Fruit fly (Drosophila melanogaster): Measurements from ENCODE around the gene BicD.

Gene BicD

DNA sequence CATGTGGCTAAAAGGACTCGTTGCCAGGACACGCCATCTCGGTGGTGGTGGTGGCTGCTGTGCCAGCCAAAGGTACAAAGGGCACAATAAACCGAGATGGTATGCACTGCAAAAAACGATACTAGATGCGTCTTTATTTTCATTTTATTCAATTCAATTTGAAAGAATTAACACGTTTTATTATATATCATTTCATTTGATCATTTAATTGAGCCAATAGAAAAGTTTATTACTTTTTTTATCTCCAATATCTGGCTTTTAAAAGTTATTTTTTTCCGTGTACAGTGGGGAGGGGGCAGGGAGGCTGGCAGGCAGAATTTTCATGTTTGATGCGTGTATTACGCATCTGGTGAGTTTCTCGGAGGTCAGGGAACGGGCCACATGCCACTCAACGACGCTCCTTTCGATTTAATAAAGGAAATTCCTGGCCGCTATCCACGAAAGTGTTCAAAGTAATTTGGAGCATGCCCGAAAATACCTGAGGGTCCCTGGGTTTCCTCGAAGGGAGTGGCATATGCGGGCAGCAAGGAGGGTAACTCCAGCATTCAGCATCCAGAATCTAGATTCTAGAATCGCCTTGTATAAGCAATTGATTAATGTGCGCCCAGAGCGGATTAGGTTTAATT lies 41.2 kb upstream of the BicD start (continued):
- peak; percentile 88 for TF ChIP-seq Oli (tag; optimal IDR thresholded peaks at IDR 0.05)
- TF ChIP-seq Drgx (GFP tag; IDR thresholded peaks at IDR 0.05), result no peak
- 0 out of 2 replicates have a peak, but pooled peaks have one; percentile 8 for TF ChIP-seq Dip2 (GFP tag; IDR thresholded peaks at IDR 0.05)
- TF ChIP-seq seq (GFP tag; IDR thresholded peaks at IDR 0.05), result peak; percentile 79
- peak; percentile 86 for TF ChIP-seq Meics (GFP tag; optimal IDR thresholded peaks at IDR 0.05)
- TF ChIP-seq dpn (GFP tag; optimal IDR thresholded peaks at IDR 0.05), result no peak
- no peak for TF ChIP-seq pita (GFP tag; optimal IDR thresholded peaks at IDR 0.05)
- TF ChIP-seq CG10979 (tag; optimal IDR thresholded peaks at IDR 0.05), result peak; percentile 95
- peak; percentile 82 for TF ChIP-seq CG18476 (GFP tag; optimal IDR thresholded peaks at IDR 0.05)
- no peak for TF ChIP-seq CG6791 (GFP tag; IDR thresholded peaks at IDR 0.05; ENCODE audit: partially characterized antibody)
- TF ChIP-seq gro (GFP tag; optimal IDR thresholded peaks at IDR 0.05), result no peak
- TF ChIP-seq CG5180 (GFP tag; optimal IDR thresholded peaks at IDR 0.05), result peak; percentile 80
- no peak for TF ChIP-seq Doc3 (GFP tag; IDR thresholded peaks at IDR 0.05; ENCODE audit: partially characterized antibody)
- 0 out of 2 replicates have a peak, but pooled peaks have one; percentile 33 for TF ChIP-seq crol (GFP tag; IDR thresholded peaks at IDR 0.05)
- peak; percentile 75 for TF ChIP-seq CG11085 (GFP tag; IDR thresholded peaks at IDR 0.05)
- peak; percentile 89 for TF ChIP-seq D19A (tag; optimal IDR thresholded peaks at IDR 0.05)
- no peak for TF ChIP-seq CG17912 (GFP tag; optimal IDR thresholded peaks at IDR 0.05)
- TF ChIP-seq CG16779 (GFP tag; IDR thresholded peaks at IDR 0.05), result peak; percentile 37; the same call in 1 of the 2 replicates
- peak; percentile 57 for TF ChIP-seq NK7.1 (GFP tag; optimal IDR thresholded peaks at IDR 0.05)
- TF ChIP-seq HLH4C (GFP tag; IDR thresholded peaks at IDR 0.05; ENCODE audit: partially characterized antibody), result no peak
- peak; percentile 68 for TF ChIP-seq schlank (tag; optimal IDR thresholded peaks at IDR 0.05)
- TF ChIP-seq CG7928 (GFP tag; optimal IDR thresholded peaks at IDR 0.05), result peak; percentile 42
- TF ChIP-seq emc (GFP tag; optimal IDR thresholded peaks at IDR 0.05), result no peak
- TF ChIP-seq CG4360 (GFP tag; IDR thresholded peaks at IDR 0.05), result peak; percentile 53; the same call in 1 of the 2 replicates
- TF ChIP-seq klu (GFP tag; IDR thresholded peaks at IDR 0.05), result peak; percentile 56; the same call in 1 of the 2 replicates
- peak; percentile 66 for TF ChIP-seq pb (GFP tag; optimal IDR thresholded peaks at IDR 0.05)
- peak; percentile 82 for TF ChIP-seq H15 (GFP tag; IDR thresholded peaks at IDR 0.05)
- TF ChIP-seq h (optimal IDR thresholded peaks at IDR 0.05), result no peak
- TF ChIP-seq CG13296 (GFP tag; optimal IDR thresholded peaks at IDR 0.05), result peak; percentile 88
- peak; percentile 84 for TF ChIP-seq CG6765 (GFP tag; optimal IDR thresholded peaks at IDR 0.05)
- peak; percentile 89 for TF ChIP-seq ATbp (GFP tag; optimal IDR thresholded peaks at IDR 0.05)
- TF ChIP-seq prd (optimal IDR thresholded peaks at IDR 0.05), result no peak
- TF ChIP-seq prd (GFP tag; IDR thresholded peaks at IDR 0.05), result peak; percentile 91
- TF ChIP-seq CG8388 (GFP tag; optimal IDR thresholded peaks at IDR 0.05), result peak; percentile 89
- peak; percentile 93 for TF ChIP-seq CG12391 (tag; optimal IDR thresholded peaks at IDR 0.05)
- TF ChIP-seq ci (GFP tag; IDR thresholded peaks at IDR 0.05), result peak; percentile 88
- no peak for TF ChIP-seq pho (GFP tag; optimal IDR thresholded peaks at IDR 0.05)
- peak; percentile 73 for TF ChIP-seq chn (GFP tag; optimal IDR thresholded peaks at IDR 0.05)
- peak; percentile 71 for TF ChIP-seq Side (GFP tag; optimal IDR thresholded peaks at IDR 0.05)
- TF ChIP-seq ranshi (GFP tag; IDR thresholded peaks at IDR 0.05), result peak; percentile 88
- peak; percentile 63 for TF ChIP-seq CG11247 (GFP tag; IDR thresholded peaks at IDR 0.05)
- no peak for TF ChIP-seq Scr (GFP tag; IDR thresholded peaks at IDR 0.05; ENCODE audit: partially characterized antibody)
- peak; percentile 70 for TF ChIP-seq CG11723 (GFP tag; optimal IDR thresholded peaks at IDR 0.05)
- TF ChIP-seq grn (GFP tag; optimal IDR thresholded peaks at IDR 0.05), result peak; percentile 48
- peak; percentile 4 for TF ChIP-seq CG14965 (GFP tag; optimal IDR thresholded peaks at IDR 0.05; ENCODE audit: borderline replicate concordance)
- no peak for TF ChIP-seq vfl (GFP tag; optimal IDR thresholded peaks at IDR 0.05)
- peak; percentile 54; the same call in 1 of the 2 replicates for TF ChIP-seq Oaz (GFP tag; IDR thresholded peaks at IDR 0.05)
- peak; percentile 74 for TF ChIP-seq Dbx (GFP tag; IDR thresholded peaks at IDR 0.05)
- TF ChIP-seq nerfin-2 (GFP tag; IDR thresholded peaks at IDR 0.05; ENCODE audit: partially characterized antibody), result no peak
- TF ChIP-seq grau (tag; optimal IDR thresholded peaks at IDR 0.05), result peak; percentile 89

Measured in whole organism, embryonic.